Worm (Caenorhabditis elegans) whole organism, late embryonic: ENCODE data around the gene atg-16.2.

Experiments used
- C08G9.2 ChIP-seq: sonication (generic microtip); optimal IDR thresholded peaks from 2 replicates; lab custom pipeline; 2016; ENCODE audit warnings: mild to moderate bottlenecking, missing genetic modification characterization, moderate library complexity, missing compliant biosample characterization
- K02D7.2 ChIP-seq: sonication (generic microtip); optimal IDR thresholded peaks from 2 replicates; lab custom pipeline; 2017; ENCODE audit warnings: mild to moderate bottlenecking, missing genetic modification characterization, missing compliant biosample characterization
- K09A11.1 ChIP-seq: sonication (generic microtip); optimal IDR thresholded peaks from 2 replicates; lab custom pipeline; 2017; ENCODE audit warnings: antibody characterized with exemption, mild to moderate bottlenecking, missing genetic modification characterization, missing compliant biosample characterization; ENCODE audit not compliant: insufficient read depth
- Y22D7AL.16 ChIP-seq: sonication (generic microtip); optimal IDR thresholded peaks from 2 replicates; lab custom pipeline; 2016; ENCODE audit warnings: missing genetic modification characterization, missing compliant biosample characterization
- ahr-1 ChIP-seq: sonication (generic microtip); optimal IDR thresholded peaks from 2 replicates; lab custom pipeline; 2016; ENCODE audit warnings: missing genetic modification characterization, missing compliant biosample characterization
- ceh-18 ChIP-seq: sonication (generic microtip); optimal IDR thresholded peaks from 2 replicates; lab custom pipeline; 2016; ENCODE audit warnings: missing genetic modification characterization, missing compliant biosample characterization
- ceh-19 ChIP-seq: fragments of 200-800 bp; sonication (Bioruptor generic); optimal IDR thresholded peaks from 2 replicates; lab custom pipeline; 2018; ENCODE audit warnings: mild to moderate bottlenecking, missing genetic modification characterization, missing compliant biosample characterization
- ceh-22 ChIP-seq: sonication (generic microtip); optimal IDR thresholded peaks from 2 replicates; lab custom pipeline; 2017; ENCODE audit warnings: missing biosample characterization, missing genetic modification characterization
- ceh-24 ChIP-seq: sonication (generic microtip); optimal IDR thresholded peaks from 2 replicates; lab custom pipeline; 2016; ENCODE audit warnings: mild to moderate bottlenecking, missing genetic modification characterization, missing compliant biosample characterization
- ceh-34 ChIP-seq: sonication (generic microtip); optimal IDR thresholded peaks from 2 replicates; lab custom pipeline; 2016; ENCODE audit warnings: mild to moderate bottlenecking, missing genetic modification characterization, missing compliant biosample characterization
- ceh-45 ChIP-seq: fragments of 200-800 bp; sonication (Bioruptor generic); IDR thresholded peaks from 2 replicates; pipeline ENCODE4 v1.3.6; 2022; ENCODE audit warnings: missing genetic modification reagents, missing genetic modification characterization, missing compliant biosample characterization
- ceh-6 ChIP-seq: fragments of 200-800 bp; sonication (Bioruptor generic); optimal IDR thresholded peaks from 2 replicates; lab custom pipeline; 2018; ENCODE audit warnings: mild to moderate bottlenecking, missing genetic modification characterization, missing compliant biosample characterization
- che-1 ChIP-seq: sonication (generic microtip); optimal IDR thresholded peaks from 2 replicates; lab custom pipeline; 2016; ENCODE audit warnings: mild to moderate bottlenecking, missing genetic modification characterization, missing compliant biosample characterization
- dmd-4 ChIP-seq: sonication (generic microtip); optimal IDR thresholded peaks from 2 replicates; lab custom pipeline; 2016; ENCODE audit warnings: borderline replicate concordance, missing genetic modification characterization, missing compliant biosample characterization
- ets-4 ChIP-seq: sonication (generic microtip); optimal IDR thresholded peaks from 2 replicates; lab custom pipeline; 2016; ENCODE audit warnings: missing genetic modification characterization, missing compliant biosample characterization
- fkh-6 ChIP-seq: sonication (generic microtip); optimal IDR thresholded peaks from 2 replicates; lab custom pipeline; 2016; ENCODE audit warnings: missing genetic modification characterization, missing compliant biosample characterization
- hlh-15 ChIP-seq: sonication (generic microtip); optimal IDR thresholded peaks from 2 replicates; lab custom pipeline; 2016; ENCODE audit warnings: missing genetic modification characterization, missing compliant biosample characterization
- hlh-30 ChIP-seq: sonication (generic microtip); optimal IDR thresholded peaks from 2 replicates; lab custom pipeline; 2017; ENCODE audit warnings: antibody characterized with exemption, missing genetic modification characterization, missing compliant biosample characterization; ENCODE audit not compliant: insufficient read depth
- hlh-6 ChIP-seq: sonication (generic microtip); optimal IDR thresholded peaks from 2 replicates; lab custom pipeline; 2016; ENCODE audit warnings: missing genotype, missing genetic modification characterization, missing compliant biosample characterization
- madf-2 ChIP-seq: sonication (generic microtip); optimal IDR thresholded peaks from 2 replicates; lab custom pipeline; 2017; ENCODE audit warnings: missing genetic modification characterization, missing compliant biosample characterization
- mec-3 ChIP-seq: sonication (generic microtip); optimal IDR thresholded peaks from 2 replicates; lab custom pipeline; 2016; ENCODE audit warnings: borderline replicate concordance, missing genetic modification characterization, missing compliant biosample characterization
- npax-4 ChIP-seq: sonication (generic microtip); optimal IDR thresholded peaks from 2 replicates; lab custom pipeline; 2016; ENCODE audit warnings: missing genetic modification characterization, missing compliant biosample characterization
- odd-2 ChIP-seq: sonication (generic microtip); optimal IDR thresholded peaks from 2 replicates; lab custom pipeline; 2017; ENCODE audit warnings: antibody characterized with exemption, mild to moderate bottlenecking, missing genetic modification characterization, missing compliant biosample characterization
- pat-9 ChIP-seq: fragments of 200-800 bp; sonication (Bioruptor generic); optimal IDR thresholded peaks from 2 replicates; lab custom pipeline; 2018; ENCODE audit warnings: mild to moderate bottlenecking, missing genetic modification characterization, moderate library complexity, missing compliant biosample characterization
- pax-1 ChIP-seq: fragments of 150-350 bp; optimal IDR thresholded peaks from 2 replicates; lab custom pipeline; 2014; ENCODE audit warnings: missing biosample characterization, missing genetic modification characterization
- pha-4 ChIP-seq: fragments of 150-350 bp; optimal IDR thresholded peaks from 2 replicates; lab custom pipeline; 2018; ENCODE audit warnings: missing biosample characterization, missing genetic modification reagents, missing genetic modification characterization
- pqm-1 ChIP-seq: sonication (generic microtip); optimal IDR thresholded peaks from 2 replicates; lab custom pipeline; 2016; ENCODE audit warnings: missing genetic modification characterization, missing compliant biosample characterization
- pros-1 ChIP-seq: fragments of 150-350 bp; optimal IDR thresholded peaks from 2 replicates; lab custom pipeline; 2014; ENCODE audit warnings: missing biosample characterization, missing genetic modification reagents, missing genetic modification characterization
- ref-2 ChIP-seq: sonication (generic microtip); optimal IDR thresholded peaks from 2 replicates; lab custom pipeline; 2016; ENCODE audit warnings: missing genetic modification characterization, missing compliant biosample characterization
- rnt-1 ChIP-seq: sonication (generic microtip); optimal IDR thresholded peaks from 2 replicates; lab custom pipeline; 2016; ENCODE audit warnings: missing genetic modification characterization, missing compliant biosample characterization
- sox-2 ChIP-seq: fragments of 200-800 bp; sonication (Bioruptor generic); IDR thresholded peaks from 2 replicates; pipeline ENCODE4 v1.3.6; 2022; ENCODE audit warnings: missing genetic modification reagents, missing genetic modification characterization, missing compliant biosample characterization
- sox-4 ChIP-seq: sonication (generic microtip); optimal IDR thresholded peaks from 2 replicates; lab custom pipeline; 2017; ENCODE audit warnings: mild to moderate bottlenecking, missing genetic modification characterization, inconsistent platforms, missing compliant biosample characterization
- tbx-2 ChIP-seq: sonication (generic microtip); optimal IDR thresholded peaks from 2 replicates; lab custom pipeline; 2016; ENCODE audit warnings: missing genetic modification characterization, missing compliant biosample characterization
- tbx-7 ChIP-seq: sonication (generic microtip); optimal IDR thresholded peaks from 2 replicates; lab custom pipeline; 2016; ENCODE audit warnings: missing genotype, missing genetic modification characterization, missing compliant biosample characterization
- ttx-3 ChIP-seq: sonication (generic microtip); optimal IDR thresholded peaks from 2 replicates; lab custom pipeline; 2016; ENCODE audit warnings: missing genetic modification reagents, missing genetic modification characterization, missing compliant biosample characterization
- unc-3 ChIP-seq, 2 experiments: fragments of 200-800 bp in 1 of 2; sonication (Bioruptor generic) in 1 of 2; sonication (generic microtip) in 1 of 2; conservative IDR thresholded peaks in 1 of 2; optimal IDR thresholded peaks in 1 of 2; 2 replicates each; pipeline versions ENCODE4 v1.3.6 to Lab custom; 2016 to 2022; ENCODE audit warnings: missing compliant biosample characterization in 2 of 2, missing genetic modification characterization in 2 of 2, missing genetic modification reagents in 1 of 2
- unc-55 ChIP-seq: sonication (generic microtip); optimal IDR thresholded peaks from 2 replicates; lab custom pipeline; 2017; ENCODE audit warnings: missing biosample characterization, missing genetic modification reagents, missing genetic modification characterization
- unc-86 ChIP-seq: sonication (generic microtip); optimal IDR thresholded peaks from 2 replicates; lab custom pipeline; 2016; ENCODE audit warnings: missing genetic modification characterization, missing compliant biosample characterization
- ztf-16 ChIP-seq: sonication (generic microtip); optimal IDR thresholded peaks from 2 replicates; lab custom pipeline; 2017; ENCODE audit warnings: missing genetic modification characterization, missing compliant biosample characterization

Gene atg-16.2

DNA sequence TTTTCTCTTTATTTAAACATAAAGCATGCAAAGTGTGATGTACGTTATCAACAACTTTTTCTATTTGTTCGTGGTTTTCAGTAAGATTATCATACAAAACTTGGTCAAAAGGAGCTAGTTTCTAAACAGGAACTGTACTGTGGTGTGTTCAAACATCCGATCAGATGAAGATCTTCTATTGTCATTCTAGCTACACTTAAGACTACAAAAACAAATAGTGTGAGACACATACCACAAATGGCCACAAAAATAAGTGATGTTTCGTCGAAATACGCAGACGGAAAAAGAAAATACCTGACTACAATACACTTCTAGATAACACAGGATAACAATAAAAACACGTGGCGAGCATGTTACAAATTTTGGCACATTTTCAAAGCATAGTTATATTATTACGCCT lies 4.5 kb downstream of the atg-16.2 start:
- no peak for TF ChIP-seq ceh-19
- no peak for TF ChIP-seq pat-9 (tag; lab: Kevin White, UChicago)
- no peak for TF ChIP-seq ref-2 (tag; lab: Kevin White, UChicago)
- no peak for TF ChIP-seq ceh-22
- TF ChIP-seq ceh-18 = no peak
- no peak for TF ChIP-seq sox-4 (tag; lab: Kevin White, UChicago)
- no peak for TF ChIP-seq pqm-1
- no peak for TF ChIP-seq npax-4 (tag; lab: Kevin White, UChicago)
- TF ChIP-seq che-1 = no peak
- TF ChIP-seq unc-55 (GFP tag; lab: Kevin White, UChicago) = no peak
- no peak for TF ChIP-seq rnt-1 (tag; lab: Kevin White, UChicago)
- no peak for TF ChIP-seq pros-1 (tag; lab: Kevin White, UChicago)
- no peak for TF ChIP-seq odd-2 (tag; lab: Kevin White, UChicago)
- TF ChIP-seq hlh-15 (tag; lab: Kevin White, UChicago) = no peak
- no peak for TF ChIP-seq mec-3 (tag; lab: Kevin White, UChicago)
- TF ChIP-seq madf-2 (tag; lab: Kevin White, UChicago) = no peak
- TF ChIP-seq ahr-1 (tag; lab: Kevin White, UChicago) = no peak
- no peak for TF ChIP-seq sox-2 (GFP tag; lab: Robert Waterston, UW)
- no peak for TF ChIP-seq C08G9.2 (tag; lab: Kevin White, UChicago)

DNA sequence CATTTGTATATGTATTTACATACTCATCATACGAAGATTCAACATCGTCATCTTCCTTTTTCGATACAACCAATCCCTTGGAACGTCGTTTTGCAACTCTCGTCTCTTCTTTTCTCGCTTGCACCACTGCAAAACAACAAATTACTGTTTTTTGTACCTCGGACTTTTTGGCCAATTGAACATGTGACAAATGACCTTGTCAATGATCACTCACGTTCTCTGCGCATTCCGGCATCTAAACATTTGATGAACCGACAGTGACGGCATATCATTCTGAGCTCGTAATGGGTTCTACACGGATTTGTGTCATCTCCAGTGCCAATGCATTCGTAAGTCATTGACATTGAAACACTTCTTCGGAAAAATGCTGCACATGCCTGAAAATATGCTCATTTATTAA lies 5.0 kb downstream of the atg-16.2 start:
- TF ChIP-seq ceh-45 (GFP tag; lab: Robert Waterston, UW) (no peak), tbx-2 (tag; lab: Kevin White, UChicago) (no peak), Y22D7AL.16 (tag; lab: Kevin White, UChicago) (no peak), ztf-16 (tag; lab: Kevin White, UChicago) (no peak), ttx-3 (tag; lab: Kevin White, UChicago) (no peak), pax-1 (tag; lab: Kevin White, UChicago) (no peak)

DNA sequence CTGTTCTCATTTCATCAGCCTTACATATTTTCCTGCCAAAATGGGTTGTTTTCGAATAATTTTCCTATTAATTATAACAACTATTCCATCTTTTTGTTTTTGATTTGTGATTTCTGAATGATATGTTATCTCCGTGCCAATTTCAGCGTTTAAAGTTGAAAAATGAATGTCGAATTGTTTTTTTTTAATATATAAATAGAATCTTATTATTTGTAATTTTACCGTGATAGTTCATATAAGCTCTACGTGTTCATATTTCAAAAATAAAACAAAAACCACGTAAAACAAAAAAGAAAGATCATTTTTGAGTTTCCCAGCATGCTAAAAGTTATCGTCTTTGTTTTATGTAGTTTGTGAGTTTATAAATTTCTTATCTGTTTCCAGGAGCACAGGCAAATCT lies 9.5 kb downstream of the atg-16.2 start, which contains the start of gene K06A1.2:
K06A1.2 (plus strand) TSS at position 301 of the 400 bp plus-strand sequence.
- TF ChIP-seq dmd-4 (tag; lab: Kevin White, UChicago) (no peak), hlh-6 (tag; lab: Kevin White, UChicago) (no peak), ceh-6 (GFP tag; lab: Kevin White, UChicago) (no peak), npax-4 (tag; lab: Kevin White, UChicago) (no peak), fkh-6 (tag; lab: Kevin White, UChicago) (no peak), unc-3 (GFP tag; conservative IDR thresholded peaks at IDR 0.05; lab: Robert Waterston, UW) (no peak), unc-3 (tag; optimal IDR thresholded peaks at IDR 0.05; lab: Kevin White, UChicago) (no peak), ttx-3 (tag; lab: Kevin White, UChicago) (no peak), rnt-1 (tag; lab: Kevin White, UChicago) (no peak), ceh-22 (no peak), ceh-34 (tag; lab: Kevin White, UChicago) (no peak), ets-4 (tag; lab: Kevin White, UChicago) (no peak), madf-2 (tag; lab: Kevin White, UChicago) (no peak), K02D7.2 (tag; lab: Kevin White, UChicago) (no peak), unc-86 (tag; lab: Kevin White, UChicago) (no peak), ceh-24 (tag; lab: Kevin White, UChicago) (no peak), tbx-7 (no peak), hlh-30 (tag; lab: Kevin White, UChicago) (no peak), pha-4 (tag; lab: Kevin White, UChicago) (no peak), K09A11.1 (tag; lab: Kevin White, UChicago) (no peak), ceh-45 (GFP tag; lab: Robert Waterston, UW) (no peak)
- TF ChIP-seq, all 69 proteins: peak for 0
